Worm (Caenorhabditis elegans): ENCODE measurements around the gene C25F9.9.

DNA sequence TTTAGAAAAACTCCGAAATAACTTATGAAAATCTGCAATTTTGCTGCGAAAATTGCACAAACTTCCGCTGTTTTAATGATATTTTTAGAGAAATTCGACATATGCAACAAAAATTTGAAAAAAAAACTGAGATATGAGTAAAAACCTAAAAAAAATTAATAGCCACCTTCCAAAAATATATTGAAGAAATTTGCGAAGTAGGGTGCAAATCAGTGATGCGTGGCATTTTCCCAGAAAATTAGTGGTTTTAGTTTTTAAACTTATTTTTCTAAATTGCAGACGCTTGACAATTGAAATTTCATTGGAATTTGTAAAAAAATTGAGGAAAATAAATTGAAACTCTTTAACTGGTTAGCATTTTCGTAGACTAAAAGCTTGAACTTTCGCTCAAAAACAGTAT, 17.5 kb upstream of the C25F9.9 start, which contains the start of gene C25F9.13:
- TF ChIP-seq skn-1 (tag; optimal IDR thresholded peaks at IDR 0.05): no peak
- TF ChIP-seq lin-15B (tag; optimal IDR thresholded peaks at IDR 0.05): no peak
- TF ChIP-seq lir-3 (tag; optimal IDR thresholded peaks at IDR 0.05; ENCODE audit: poor library complexity): no peak
- TF ChIP-seq unc-62 (GFP tag; optimal IDR thresholded peaks at IDR 0.05): no peak
- TF ChIP-seq ama-1 (optimal IDR thresholded peaks at IDR 0.05): no peak
- TF ChIP-seq jun-1 (tag; optimal IDR thresholded peaks at IDR 0.05): no peak
- TF ChIP-seq nhr-11 (tag; optimal IDR thresholded peaks at IDR 0.05): no peak
- TF ChIP-seq zag-1 (tag; optimal IDR thresholded peaks at IDR 0.05): no peak
- TF ChIP-seq efl-1 (optimal IDR thresholded peaks at IDR 0.05): no peak
- no peak for TF ChIP-seq efl-1 (GFP tag; optimal IDR thresholded peaks at IDR 0.05 in 1 of 2)
- no peak for TF ChIP-seq sup-37 (GFP tag; optimal IDR thresholded peaks at IDR 0.05)
- TF ChIP-seq nhr-76 (tag; optimal IDR thresholded peaks at IDR 0.05): no peak
- no peak for TF ChIP-seq pqm-1 (tag; optimal IDR thresholded peaks at IDR 0.05)
